Fruit fly (Drosophila melanogaster) whole organism, prepupa: ENCODE results near the gene unc80.

Experiments used
- CG11902 ChIP-seq: fragments of 200-800 bp; sonication (Bioruptor generic); optimal IDR thresholded peaks from 3 replicates; lab custom pipeline; 2016; ENCODE audit warnings: missing biosample characterization, missing genetic modification characterization
- CG3919 ChIP-seq: fragments of 200-800 bp; sonication (Bioruptor generic); optimal IDR thresholded peaks from 3 replicates; lab custom pipeline; 2016; ENCODE audit warnings: missing biosample characterization, missing genetic modification characterization
- CG8632 ChIP-seq: fragments of 200-800 bp; sonication (Bioruptor generic); optimal IDR thresholded peaks from 3 replicates; lab custom pipeline; 2016; ENCODE audit warnings: missing biosample characterization, missing genetic modification characterization
- fd85E ChIP-seq: fragments of 200-800 bp; sonication (Bioruptor generic); optimal IDR thresholded peaks from 3 replicates; lab custom pipeline; 2016; ENCODE audit warnings: missing biosample characterization, missing genetic modification characterization

dm6 chr3R:27679667-27680066 is 17.4 kb downstream of the unc80 start:
- TF ChIP-seq fd85E (GFP tag; lab: Kevin White, UChicago) (no peak), CG8632 (no peak), CG11902 (GFP tag; lab: Kevin White, UChicago) (no peak), CG3919 (GFP tag; lab: Kevin White, UChicago) (no peak)
